Worm (Caenorhabditis elegans) whole organism, midembryonic: ENCODE data around the gene ced-9.

Source experiments
- T22C8.4 ChIP-seq: fragments of 200-800 bp; sonication (Bioruptor generic); IDR thresholded peaks from 2 replicates; pipeline ENCODE4 v1.3.6; 2022; ENCODE audit warnings: missing genetic modification characterization, missing compliant biosample characterization
- cog-1 ChIP-seq: sonication (generic microtip); optimal IDR thresholded peaks from 2 replicates; lab custom pipeline; 2016; ENCODE audit warnings: missing genetic modification characterization, missing compliant biosample characterization
- flt-1 ChIP-seq: fragments of 200-800 bp; sonication (Bioruptor generic); IDR thresholded peaks from 2 replicates; pipeline ENCODE4 v1.3.6; 2022; ENCODE audit warnings: missing genetic modification characterization, missing compliant biosample characterization
- klf-2 ChIP-seq: fragments of 200-800 bp; sonication (Bioruptor generic); conservative IDR thresholded peaks from 2 replicates; pipeline ENCODE4 v1.3.6; 2022; ENCODE audit warnings: missing genetic modification reagents, missing genetic modification characterization, missing compliant biosample characterization
- med-1 ChIP-seq: sonication (generic microtip); optimal IDR thresholded peaks from 2 replicates; lab custom pipeline; 2017; ENCODE audit warnings: missing genetic modification characterization, mild to moderate bottlenecking, missing compliant biosample characterization, antibody characterized with exemption, missing genetic modification reagents; ENCODE audit not compliant: insufficient read depth
- ref-1 ChIP-seq: fragments of 200-800 bp; sonication (Bioruptor generic); conservative IDR thresholded peaks from 2 replicates; pipeline ENCODE4 v1.3.6; 2022; ENCODE audit warnings: missing genetic modification reagents, missing genetic modification characterization, missing compliant biosample characterization
- tab-1 ChIP-seq: fragments of 200-800 bp; sonication (Bioruptor generic); IDR thresholded peaks from 2 replicates; pipeline ENCODE4 v1.3.6; 2022; ENCODE audit warnings: missing genetic modification characterization, missing compliant biosample characterization
- ztf-23 ChIP-seq: fragments of 200-800 bp; sonication (Bioruptor generic); IDR thresholded peaks from 2 replicates; pipeline ENCODE4 v1.3.6; 2022; ENCODE audit warnings: missing genetic modification reagents, missing genetic modification characterization, missing compliant biosample characterization
- ztf-29 ChIP-seq: fragments of 200-800 bp; sonication (Bioruptor generic); IDR thresholded peaks from 2 replicates; pipeline ENCODE4 v1.3.6; 2022; ENCODE audit warnings: missing genetic modification reagents, missing genetic modification characterization, missing compliant biosample characterization

DNA sequence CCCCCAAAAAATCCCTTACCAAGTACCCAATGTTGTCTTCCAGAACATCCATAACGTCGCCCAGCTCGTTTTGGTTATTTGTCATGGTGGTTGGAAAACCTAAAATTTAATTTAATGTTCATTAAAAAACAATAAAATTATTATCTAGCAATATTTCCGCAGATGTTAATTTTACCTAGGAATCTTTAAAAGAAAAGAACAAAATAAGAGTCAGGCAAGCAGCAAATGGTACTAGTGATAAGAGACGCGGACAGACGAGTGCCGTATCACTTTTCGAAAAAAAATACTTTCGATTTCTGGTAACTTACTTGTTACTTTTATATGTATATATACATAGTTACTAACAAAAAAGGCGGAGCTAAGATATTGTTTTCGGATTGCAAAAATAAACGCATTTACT lies 24.0 kb upstream of the ced-9 start, which contains the start of gene T07A5.7:
- TF ChIP-seq ref-1 (GFP tag; lab: Robert Waterston, UW): no peak
- no peak for TF ChIP-seq cog-1
- no peak for TF ChIP-seq flt-1 (GFP tag; lab: Robert Waterston, UW)
- no peak for TF ChIP-seq ztf-23 (GFP tag; lab: Robert Waterston, UW)
- TF ChIP-seq tab-1: no peak
- no peak for TF ChIP-seq ztf-29 (GFP tag; lab: Robert Waterston, UW)
- no peak for TF ChIP-seq T22C8.4 (GFP tag; lab: Robert Waterston, UW)
- no peak for TF ChIP-seq klf-2 (GFP tag; lab: Robert Waterston, UW)
- no peak for TF ChIP-seq med-1 (GFP tag; lab: Kevin White, UChicago)
